Worm (Caenorhabditis elegans) whole organism, L2 larva: ENCODE results near the gene mrpl-39.

Experiments used
- gmeb-1 ChIP-seq: fragments of 150-350 bp; optimal IDR thresholded peaks from 2 replicates; lab custom pipeline; 2014; ENCODE audit warnings: missing biosample characterization, missing genetic modification characterization

The mrpl-39 gene

ce11 chrV:1871768-1872296 is 50.5 kb downstream of the mrpl-39 start, which contains the start of the genes T10B5.4 and cct-7 (continued):
- TF ChIP-seq gmeb-1 (tag; lab: Kevin White, UChicago), result peak; percentile 67
